Fruit fly (Drosophila melanogaster) whole organism: ENCODE measurements around the gene CG16826.

ENCODE experiments used
- CG8478 ChIP-seq: fragments of >200 bp; optimal IDR thresholded peaks from 2 replicates; lab custom pipeline; 2018; ENCODE audit warnings: inconsistent platforms
- pan ChIP-seq: fragments of >200 bp; optimal IDR thresholded peaks from 2 replicates; lab custom pipeline; 2017
- usp ChIP-seq: fragments of >200 bp; optimal IDR thresholded peaks from 2 replicates; lab custom pipeline; 2017; ENCODE audit warnings: missing biosample characterization, missing genetic modification characterization, mixed read lengths

- TF ChIP-seq CG8478 (no peak), usp (GFP tag; lab: Kevin White, UChicago) (no peak), pan (lab: Kevin White, UChicago) (no peak)
These were observed 26.1 kb downstream of the CG16826 start, which contains the start of the genes Bdp1 and CG6565 for dm6 chr2L:13373435-13374242.
